Fruit fly (Drosophila melanogaster) whole organism, embryonic: ENCODE data around the gene Kaz-m1.

Experiments
- CG10959 ChIP-seq: fragments of 200-800 bp; sonication (Bioruptor generic); IDR thresholded peaks from 2 replicates; pipeline ENCODE4 v1.3.6; 2022; ENCODE audit warnings: missing biosample characterization, missing genetic modification characterization
- CG11085 ChIP-seq: fragments of 200-800 bp; sonication (Bioruptor generic); IDR thresholded peaks from 2 replicates; pipeline ENCODE4 v1.3.6; 2022; ENCODE audit warnings: missing biosample characterization, missing genetic modification characterization
- CG11456 ChIP-seq: fragments of 200-800 bp; sonication (Bioruptor generic); IDR thresholded peaks from 3 replicates; pipeline ENCODE4 v1.3.6; 2022; ENCODE audit warnings: missing biosample characterization, missing genetic modification characterization
- CG12236 ChIP-seq: fragments of 200-800 bp; sonication (Bioruptor generic); optimal IDR thresholded peaks from 2 replicates; lab custom pipeline; 2016; ENCODE audit warnings: missing biosample characterization, missing genetic modification characterization
- CG13296 ChIP-seq: fragments of 200-800 bp; sonication (Bioruptor generic); optimal IDR thresholded peaks from 3 replicates; lab custom pipeline; 2018; ENCODE audit warnings: missing biosample characterization, mild to moderate bottlenecking, missing genetic modification characterization
- CG1529 ChIP-seq: fragments of 200-800 bp; sonication (Bioruptor generic); optimal IDR thresholded peaks from 3 replicates; lab custom pipeline; 2018; ENCODE audit warnings: missing biosample characterization, missing genetic modification characterization
- CG15601 ChIP-seq: fragments of 200-800 bp; sonication (Bioruptor generic); optimal IDR thresholded peaks from 3 replicates; lab custom pipeline; 2019; ENCODE audit warnings: missing biosample characterization, mild to moderate bottlenecking, missing genetic modification characterization, moderate library complexity
- CG17361 ChIP-seq: fragments of 200-800 bp; sonication (Bioruptor generic); IDR thresholded peaks from 3 replicates; pipeline ENCODE4 v1.3.6; 2022; ENCODE audit warnings: missing biosample characterization, missing genetic modification characterization
- CG17829 ChIP-seq: fragments of 200-800 bp; optimal IDR thresholded peaks from 2 replicates; lab custom pipeline; 2019; ENCODE audit warnings: missing biosample characterization, mild to moderate bottlenecking, missing genetic modification characterization, moderate library complexity
- CG18262 ChIP-seq: fragments of 200-800 bp; optimal IDR thresholded peaks from 3 replicates; lab custom pipeline; 2019; ENCODE audit warnings: missing biosample characterization, mild to moderate bottlenecking, missing genetic modification characterization, moderate library complexity
- CG32772 ChIP-seq: fragments of 200-800 bp; sonication (Bioruptor generic); IDR thresholded peaks from 2 replicates; pipeline ENCODE4 v1.3.6; 2022; ENCODE audit warnings: missing biosample characterization, missing genetic modification characterization
- CG34224 ChIP-seq: fragments of 200-800 bp; sonication (Bioruptor generic); IDR thresholded peaks from 3 replicates; pipeline ENCODE4 v1.3.6; 2022; ENCODE audit warnings: missing biosample characterization, missing genetic modification characterization; ENCODE audit not compliant: partially characterized antibody
- CG5180 ChIP-seq: fragments of 200-800 bp; sonication (Bioruptor generic); optimal IDR thresholded peaks from 3 replicates; lab custom pipeline; 2017; ENCODE audit warnings: missing biosample characterization, missing genetic modification characterization, mild to moderate bottlenecking, moderate library complexity, missing genetic modification reagents
- CG6791 ChIP-seq: fragments of 200-800 bp; sonication (Bioruptor generic); IDR thresholded peaks from 3 replicates; pipeline ENCODE4 v1.3.6; 2022; ENCODE audit warnings: missing biosample characterization, missing genetic modification characterization; ENCODE audit not compliant: partially characterized antibody
- CG7963 ChIP-seq: fragments of 200-800 bp; sonication (Bioruptor generic); IDR thresholded peaks from 3 replicates; pipeline ENCODE4 v1.3.6; 2022; ENCODE audit warnings: missing biosample characterization, missing genetic modification characterization; ENCODE audit not compliant: partially characterized antibody
- CHES-1-like ChIP-seq: fragments of 200-800 bp; sonication (Bioruptor generic); optimal IDR thresholded peaks from 2 replicates; lab custom pipeline; 2016; ENCODE audit warnings: missing biosample characterization, missing genetic modification characterization
- Chrac-16 ChIP-seq: fragments of 200-800 bp; sonication (Bioruptor generic); optimal IDR thresholded peaks from 3 replicates; lab custom pipeline; 2016; ENCODE audit warnings: missing biosample characterization, missing genetic modification characterization
- Dbx ChIP-seq: fragments of 200-800 bp; sonication (Bioruptor generic); IDR thresholded peaks from 3 replicates; pipeline ENCODE4 v1.3.6; 2022; ENCODE audit warnings: missing biosample characterization, missing genetic modification characterization
- Dfd ChIP-seq, 2 experiments: fragments of >200 bp; optimal IDR thresholded peaks; 2 replicates each; lab custom pipeline; 2017; ENCODE audit warnings: missing biosample characterization in 2 of 2, missing genetic modification characterization in 2 of 2
- Drgx ChIP-seq: fragments of 200-800 bp; sonication (Bioruptor generic); IDR thresholded peaks from 2 replicates; pipeline ENCODE4 v1.3.6; 2022; ENCODE audit warnings: missing biosample characterization, missing genetic modification characterization
- Elba2 ChIP-seq: fragments of 200-800 bp; sonication (Bioruptor generic); optimal IDR thresholded peaks from 3 replicates; lab custom pipeline; 2016; ENCODE audit warnings: missing biosample characterization, missing genetic modification characterization
- Kr ChIP-seq: fragments of 200-800 bp; sonication (Bioruptor generic); optimal IDR thresholded peaks from 2 replicates; lab custom pipeline; 2017; ENCODE audit warnings: missing biosample characterization, mild to moderate bottlenecking, missing genetic modification characterization
- Mrtf ChIP-seq: fragments of 200-800 bp; sonication (Bioruptor generic); IDR thresholded peaks from 3 replicates; pipeline ENCODE4 v1.3.6; 2022; ENCODE audit warnings: missing biosample characterization, missing genetic modification characterization
- Myb ChIP-seq: fragments of 200-800 bp; sonication (Bioruptor generic); optimal IDR thresholded peaks from 2 replicates; lab custom pipeline; 2016; ENCODE audit warnings: missing biosample characterization, missing genetic modification characterization
- Nf-YB ChIP-seq: fragments of 200-800 bp; sonication (Bioruptor generic); optimal IDR thresholded peaks from 3 replicates; lab custom pipeline; 2019; ENCODE audit warnings: missing biosample characterization, mild to moderate bottlenecking, missing genetic modification characterization, moderate library complexity
- NfI ChIP-seq: fragments of 200-800 bp; sonication (Bioruptor generic); optimal IDR thresholded peaks from 3 replicates; lab custom pipeline; 2018; ENCODE audit warnings: missing biosample characterization, mild to moderate bottlenecking, missing genetic modification characterization, moderate library complexity
- Optix ChIP-seq: fragments of 200-800 bp; sonication (Bioruptor generic); IDR thresholded peaks from 3 replicates; pipeline ENCODE4 v1.3.6; 2022; ENCODE audit warnings: missing biosample characterization, missing genetic modification characterization
- Poxn ChIP-seq: fragments of 200-800 bp; sonication (Bioruptor generic); IDR thresholded peaks from 2 replicates; pipeline ENCODE4 v1.3.6; 2022; ENCODE audit warnings: missing biosample characterization, missing genetic modification characterization
- Ptx1 ChIP-seq: fragments of 200-800 bp; sonication (Bioruptor generic); IDR thresholded peaks from 2 replicates; pipeline ENCODE4 v1.3.6; 2022; ENCODE audit warnings: missing biosample characterization, missing genetic modification characterization
- Spps ChIP-seq: fragments of 200-800 bp; sonication (Bioruptor generic); optimal IDR thresholded peaks from 2 replicates; lab custom pipeline; 2018; ENCODE audit warnings: missing biosample characterization, mild to moderate bottlenecking, missing genetic modification characterization
- Sry-β ChIP-seq: fragments of 200-800 bp; sonication (Bioruptor generic); optimal IDR thresholded peaks from 2 replicates; lab custom pipeline; 2018; ENCODE audit warnings: missing biosample characterization, mild to moderate bottlenecking, missing genetic modification characterization, moderate library complexity
- Stat92E ChIP-seq, 3 experiments: fragments of >200 bp in 2 of 3; fragments of 200-800 bp in 1 of 3; sonication (Bioruptor generic) in 1 of 3; optimal IDR thresholded peaks; 2 replicates each; lab custom pipeline; 2017 to 2019; ENCODE audit warnings: missing biosample characterization in 3 of 3, missing genetic modification characterization in 3 of 3, mild to moderate bottlenecking in 1 of 3, moderate library complexity in 1 of 3
- Xrp1 ChIP-seq: fragments of 200-800 bp; sonication (Bioruptor generic); IDR thresholded peaks from 2 replicates; pipeline ENCODE4 v1.3.6; 2022; ENCODE audit warnings: missing biosample characterization, missing genetic modification characterization
- chn ChIP-seq: fragments of 200-800 bp; sonication (Bioruptor generic); optimal IDR thresholded peaks from 2 replicates; lab custom pipeline; 2016; ENCODE audit warnings: missing biosample characterization, missing genetic modification characterization
- fd96Cb ChIP-seq: fragments of 200-800 bp; sonication (Bioruptor generic); optimal IDR thresholded peaks from 2 replicates; lab custom pipeline; 2018; ENCODE audit warnings: missing biosample characterization, mild to moderate bottlenecking, missing genetic modification characterization, moderate library complexity
- gcm ChIP-seq: fragments of 200-800 bp; sonication (Bioruptor generic); optimal IDR thresholded peaks from 2 replicates; lab custom pipeline; 2019; ENCODE audit warnings: missing biosample characterization, mild to moderate bottlenecking, missing genetic modification characterization, moderate library complexity
- gt ChIP-seq: fragments of 200-800 bp; sonication (Bioruptor generic); IDR thresholded peaks from 2 replicates; pipeline ENCODE4 v1.3.6; 2022; ENCODE audit warnings: missing biosample characterization, missing genetic modification characterization
- her ChIP-seq: fragments of 200-800 bp; sonication (Bioruptor generic); optimal IDR thresholded peaks from 2 replicates; lab custom pipeline; 2016; ENCODE audit warnings: missing biosample characterization, missing genetic modification characterization
- kah ChIP-seq: fragments of 200-800 bp; sonication (Bioruptor generic); optimal IDR thresholded peaks from 2 replicates; lab custom pipeline; 2018; ENCODE audit warnings: missing biosample characterization, mild to moderate bottlenecking, missing genetic modification characterization
- klu ChIP-seq: fragments of 200-800 bp; sonication (Bioruptor generic); IDR thresholded peaks from 2 replicates; pipeline ENCODE4 v1.3.6; 2022; ENCODE audit warnings: missing biosample characterization, missing genetic modification characterization
- kni ChIP-seq: fragments of 200-800 bp; sonication (Bioruptor generic); optimal IDR thresholded peaks from 3 replicates; lab custom pipeline; 2017; ENCODE audit warnings: mild to moderate bottlenecking, missing biosample characterization, missing genetic modification reagents, missing genetic modification characterization
- luna ChIP-seq: fragments of 200-800 bp; sonication (Bioruptor generic); optimal IDR thresholded peaks from 2 replicates; lab custom pipeline; 2016; ENCODE audit warnings: missing biosample characterization, missing genetic modification characterization
- nerfin-1 ChIP-seq: fragments of 200-800 bp; sonication (Bioruptor generic); optimal IDR thresholded peaks from 3 replicates; lab custom pipeline; 2019; ENCODE audit warnings: missing biosample characterization, mild to moderate bottlenecking, missing genetic modification characterization, moderate library complexity
- pan ChIP-seq, 4 experiments: fragments of >200 bp in 3 of 4; fragments of 200-800 bp in 1 of 4; sonication (Bioruptor generic) in 1 of 4; optimal IDR thresholded peaks in 3 of 4; IDR thresholded peaks in 1 of 4; 2 replicates each; pipeline versions ENCODE4 v1.3.6 to Lab custom; 2017 to 2022; ENCODE audit warnings: missing biosample characterization in 2 of 4, missing genetic modification characterization in 2 of 4, mixed read lengths in 1 of 4
- pho ChIP-seq: fragments of 200-800 bp; sonication (Bioruptor generic); optimal IDR thresholded peaks from 2 replicates; lab custom pipeline; 2016; ENCODE audit warnings: missing biosample characterization, missing genetic modification characterization
- sens ChIP-seq: fragments of 200-800 bp; sonication (Bioruptor generic); peaks from one replicate; lab custom pipeline; 2016; ENCODE audit warnings: missing biosample characterization, missing genetic modification characterization
- seq ChIP-seq: fragments of 200-800 bp; sonication (Bioruptor generic); IDR thresholded peaks from 2 replicates; pipeline ENCODE4 v1.3.6; 2022; ENCODE audit warnings: missing biosample characterization, missing genetic modification characterization
- tin ChIP-seq: fragments of 200-800 bp; sonication (Bioruptor generic); optimal IDR thresholded peaks from 3 replicates; lab custom pipeline; 2016; ENCODE audit warnings: missing biosample characterization, missing genetic modification characterization
- ttk ChIP-seq: fragments of 200-800 bp; sonication (Bioruptor generic); IDR thresholded peaks from 2 replicates; pipeline ENCODE4 v2.1.2; 2022; ENCODE audit warnings: missing biosample characterization, missing genetic modification characterization
- twi ChIP-seq: fragments of 200-800 bp; optimal IDR thresholded peaks from 2 replicates; lab custom pipeline; 2019; ENCODE audit warnings: missing biosample characterization, mild to moderate bottlenecking, missing genetic modification characterization, moderate library complexity

Kaz-m1 gene

dm6 chr3R:26034643-26035368, 20.3 kb downstream of the Kaz-m1 start (continued):
- no peak for TF ChIP-seq CG15601 (tag; lab: Kevin White, UChicago)
- no peak for TF ChIP-seq Mrtf (GFP tag; lab: Robert Waterston, UW)
- TF ChIP-seq Sry-β, result no peak
- peak; percentile 27 for TF ChIP-seq nerfin-1
- TF ChIP-seq Ptx1, result no peak
- no peak for TF ChIP-seq tin (GFP tag; lab: Kevin White, UChicago)
- no peak for TF ChIP-seq Dbx (GFP tag; lab: Robert Waterston, UW)
- TF ChIP-seq seq (GFP tag; lab: Robert Waterston, UW), result no peak
- TF ChIP-seq CG7963 (GFP tag; lab: Robert Waterston, UW), result peak; percentile 40; the same call in 1 of the 3 replicates
- TF ChIP-seq fd96Cb (tag; lab: Kevin White, UChicago), result no peak
- no peak for TF ChIP-seq gt (GFP tag; lab: Robert Waterston, UW)
- TF ChIP-seq NfI (GFP tag; lab: Kevin White, UChicago), result no peak
- peak in 1 of 3 experiments; percentile 40 for TF ChIP-seq Stat92E (GFP tag; optimal IDR thresholded peaks at IDR 0.05; lab: Kevin White, UChicago)
- TF ChIP-seq her (GFP tag; lab: Kevin White, UChicago), result no peak
- no peak for TF ChIP-seq sens (GFP tag; lab: Kevin White, UChicago)
- TF ChIP-seq Nf-YB (GFP tag; lab: Kevin White, UChicago), result no peak
- TF ChIP-seq Optix (GFP tag; lab: Robert Waterston, UW), result no peak
- TF ChIP-seq kah (GFP tag; lab: Kevin White, UChicago), result peak; percentile 60
- TF ChIP-seq CG10959 (GFP tag; lab: Robert Waterston, UW), result no peak
- TF ChIP-seq Dfd (GFP tag; optimal IDR thresholded peaks at IDR 0.05; lab: Kevin White, UChicago), result no peak
- TF ChIP-seq klu (GFP tag; lab: Robert Waterston, UW), result no peak
- TF ChIP-seq CG12236, result no peak
- TF ChIP-seq Chrac-16 (GFP tag; lab: Kevin White, UChicago), result no peak
- no peak for TF ChIP-seq ttk (GFP tag; lab: Robert Waterston, UW)
- no peak for TF ChIP-seq CG34224 (GFP tag; lab: Robert Waterston, UW)
- no peak for TF ChIP-seq CG11085
- TF ChIP-seq CG11456 (GFP tag; lab: Robert Waterston, UW), result no peak
- peak; percentile 6 for TF ChIP-seq CG17829 (tag; lab: Kevin White, UChicago)
- no peak for TF ChIP-seq CG17361 (GFP tag; lab: Robert Waterston, UW)
- TF ChIP-seq Myb (GFP tag; lab: Kevin White, UChicago), result no peak
- TF ChIP-seq CHES-1-like (GFP tag; lab: Kevin White, UChicago), result no peak
- TF ChIP-seq gcm (GFP tag; lab: Kevin White, UChicago), result no peak
- no peak for TF ChIP-seq Poxn (GFP tag; lab: Robert Waterston, UW)
- TF ChIP-seq twi, result peak; percentile 85
- no peak for TF ChIP-seq CG5180 (GFP tag; lab: Kevin White, UChicago)
- TF ChIP-seq pho, result no peak
- no peak for TF ChIP-seq chn
- TF ChIP-seq Elba2 (GFP tag; lab: Kevin White, UChicago), result no peak
- TF ChIP-seq CG13296 (GFP tag; lab: Kevin White, UChicago), result no peak
- no peak for TF ChIP-seq Xrp1
- TF ChIP-seq CG1529 (GFP tag; lab: Kevin White, UChicago), result no peak
- TF ChIP-seq luna (GFP tag; lab: Kevin White, UChicago), result no peak
- TF ChIP-seq Drgx (GFP tag; lab: Robert Waterston, UW), result no peak
- no peak for TF ChIP-seq Spps (tag; lab: Kevin White, UChicago)
- TF ChIP-seq CG18262 (tag; lab: Kevin White, UChicago), result no peak
- peak; percentile 95 for TF ChIP-seq kni (GFP tag; lab: Kevin White, UChicago)
- no peak for TF ChIP-seq pan (optimal IDR thresholded peaks at IDR 0.05; lab: Kevin White, UChicago)
- TF ChIP-seq pan (GFP tag; optimal IDR thresholded peaks at IDR 0.05 in 1 of 2, IDR thresholded peaks at IDR 0.05 in 1 of 2), result no peak
- TF ChIP-seq Kr (GFP tag; lab: Kevin White, UChicago), result peak; percentile 74
- TF ChIP-seq CG32772 (GFP tag; lab: Robert Waterston, UW), result 0 out of 2 replicates have a peak, but pooled peaks have one; percentile 15
- no peak for TF ChIP-seq CG6791
